Fruit fly (Drosophila melanogaster) whole organism, wandering third instar larva: ENCODE data around the gene CG2202.

Experiments used
- Abd-B ChIP-seq: fragments of >200 bp; optimal IDR thresholded peaks from 2 replicates; lab custom pipeline; 2017; ENCODE audit warnings: missing biosample characterization, missing genetic modification characterization
- CG32264 ChIP-seq: fragments of 200-800 bp; sonication (Bioruptor generic); optimal IDR thresholded peaks from 2 replicates; lab custom pipeline; 2016; ENCODE audit warnings: missing biosample characterization, missing genetic modification characterization
- CG9705 ChIP-seq: fragments of 200-800 bp; sonication (Bioruptor generic); optimal IDR thresholded peaks from 2 replicates; lab custom pipeline; 2018; ENCODE audit warnings: missing biosample characterization, mild to moderate bottlenecking, missing genetic modification characterization
- CrebA ChIP-seq: fragments of 200-800 bp; sonication (Bioruptor generic); optimal IDR thresholded peaks from 2 replicates; lab custom pipeline; 2016; ENCODE audit warnings: missing biosample characterization, mild to moderate bottlenecking, missing genetic modification characterization, borderline replicate concordance
- Dfd ChIP-seq: fragments of >200 bp; optimal IDR thresholded peaks from 2 replicates; lab custom pipeline; 2017; ENCODE audit warnings: missing biosample characterization, missing genetic modification characterization
- Dif ChIP-seq: fragments of 200-275, 200-300 bp; sonication (Bioruptor generic); optimal IDR thresholded peaks from 2 replicates; lab custom pipeline; 2018; ENCODE audit warnings: missing biosample characterization, missing genetic modification characterization; ENCODE audit not compliant: partially characterized antibody
- GATAd ChIP-seq: sonication (Bioruptor generic); optimal IDR thresholded peaks from 2 replicates; lab custom pipeline; 2016; ENCODE audit warnings: missing biosample characterization, missing genetic modification characterization
- HLH106 ChIP-seq: fragments of 200-800 bp; optimal IDR thresholded peaks from 3 replicates; lab custom pipeline; 2019; ENCODE audit warnings: missing biosample characterization, mild to moderate bottlenecking, missing genetic modification characterization, moderate library complexity
- Hnf4 ChIP-seq: fragments of 200-800 bp; sonication (Bioruptor generic); optimal IDR thresholded peaks from 2 replicates; lab custom pipeline; 2016; ENCODE audit warnings: missing biosample characterization, mild to moderate bottlenecking, missing genetic modification characterization
- Hr78 ChIP-seq: fragments of >200 bp; optimal IDR thresholded peaks from 2 replicates; lab custom pipeline; 2017; ENCODE audit warnings: missing biosample characterization, missing genetic modification characterization
- Hr83 ChIP-seq: fragments of 200-300 bp; sonication (Bioruptor generic); optimal IDR thresholded peaks from 2 replicates; lab custom pipeline; 2016; ENCODE audit warnings: missing biosample characterization, mild to moderate bottlenecking, missing genetic modification characterization, moderate library complexity; ENCODE audit not compliant: poor library complexity, severe bottlenecking
- Jra ChIP-seq: sonication (Bioruptor generic); optimal IDR thresholded peaks from 2 replicates; lab custom pipeline; 2016; ENCODE audit warnings: missing biosample characterization, missing genetic modification characterization
- Mio ChIP-seq: sonication (Bioruptor generic); optimal IDR thresholded peaks from 2 replicates; lab custom pipeline; 2016; ENCODE audit warnings: missing biosample characterization, missing genetic modification characterization
- Myc ChIP-seq: fragments of >200 bp; optimal IDR thresholded peaks from 2 replicates; lab custom pipeline; 2017
- N ChIP-seq: fragments of >200 bp; optimal IDR thresholded peaks from 2 replicates; lab custom pipeline; 2018; ENCODE audit warnings: missing biosample characterization, missing external identifiers, missing genetic modification characterization
- OdsH ChIP-seq: fragments of 200-800 bp; sonication (Bioruptor generic); optimal IDR thresholded peaks from 2 replicates; lab custom pipeline; 2016; ENCODE audit warnings: missing biosample characterization, mild to moderate bottlenecking, missing genetic modification characterization
- Rel ChIP-seq, 2 experiments: fragments of 200-800 bp; sonication (Bioruptor generic) in 1 of 2; optimal IDR thresholded peaks; 2 replicates in 1 of 2; 3 replicates in 1 of 2; lab custom pipeline; 2016 to 2019; ENCODE audit warnings: mild to moderate bottlenecking in 2 of 2, missing biosample characterization in 2 of 2, missing genetic modification characterization in 2 of 2, moderate library complexity in 1 of 2
- Sp1 ChIP-seq: fragments of 200-800 bp; sonication (Bioruptor generic); optimal IDR thresholded peaks from 3 replicates; lab custom pipeline; 2019; ENCODE audit warnings: missing biosample characterization, mild to moderate bottlenecking, missing genetic modification characterization, moderate library complexity
- Vsx2 ChIP-seq: fragments of 200-300, 225-300 bp; sonication (Bioruptor generic); optimal IDR thresholded peaks from 2 replicates; lab custom pipeline; 2018; ENCODE audit warnings: missing biosample characterization, missing genetic modification characterization; ENCODE audit not compliant: partially characterized antibody
- br ChIP-seq: fragments of 200-800 bp; sonication (Bioruptor generic); optimal IDR thresholded peaks from 2 replicates; lab custom pipeline; 2016; ENCODE audit warnings: missing biosample characterization, missing genetic modification characterization
- brk ChIP-seq: fragments of 200-800 bp; sonication (Bioruptor generic); optimal IDR thresholded peaks from 2 replicates; lab custom pipeline; 2016; ENCODE audit warnings: missing biosample characterization, mild to moderate bottlenecking, missing genetic modification characterization
- dl ChIP-seq, 2 experiments: fragments of 175-275, 200-275 bp in 1 of 2; fragments of 200-275 bp in 1 of 2; sonication (Bioruptor generic); optimal IDR thresholded peaks; lab custom pipeline; 2018; ENCODE audit warnings: mild to moderate bottlenecking in 2 of 2, missing biosample characterization in 2 of 2, missing genetic modification characterization in 2 of 2, moderate library complexity in 2 of 2; ENCODE audit not compliant: partially characterized antibody in 2 of 2, insufficient read depth in 1 of 2
- dmrt93B ChIP-seq: fragments of 200-800 bp; sonication (Bioruptor generic); optimal IDR thresholded peaks from 2 replicates; lab custom pipeline; 2018; ENCODE audit warnings: missing biosample characterization, mild to moderate bottlenecking, missing genetic modification characterization
- dsf ChIP-seq: sonication (Bioruptor generic); optimal IDR thresholded peaks from 2 replicates; lab custom pipeline; 2016; ENCODE audit warnings: missing biosample characterization, missing genetic modification characterization, borderline replicate concordance
- ey ChIP-seq: fragments of 200-800 bp; sonication (Bioruptor generic); optimal IDR thresholded peaks from 2 replicates; lab custom pipeline; 2016; ENCODE audit warnings: missing biosample characterization, missing genetic modification characterization
- foxo ChIP-seq, 2 experiments: fragments of 200-800 bp; sonication (Bioruptor generic); optimal IDR thresholded peaks; 2 replicates in 1 of 2; 3 replicates in 1 of 2; lab custom pipeline; 2016 to 2017; ENCODE audit warnings: missing biosample characterization in 2 of 2, missing genetic modification characterization in 2 of 2
- fru ChIP-seq: fragments of 200-800 bp; sonication (Bioruptor generic); optimal IDR thresholded peaks from 3 replicates; lab custom pipeline; 2016; ENCODE audit warnings: missing biosample characterization, mild to moderate bottlenecking, missing genetic modification characterization
- h ChIP-seq: fragments of 200-800 bp; sonication (Bioruptor generic); optimal IDR thresholded peaks from 3 replicates; lab custom pipeline; 2016; ENCODE audit warnings: missing biosample characterization, mild to moderate bottlenecking, missing genetic modification characterization
- jim ChIP-seq: fragments of 175-275, 200-325 bp; sonication (Bioruptor generic); optimal IDR thresholded peaks from 2 replicates; lab custom pipeline; 2016; ENCODE audit warnings: missing biosample characterization, mild to moderate bottlenecking, missing genetic modification characterization
- lola ChIP-seq: fragments of >200 bp; optimal IDR thresholded peaks from 2 replicates; lab custom pipeline; 2017; ENCODE audit warnings: missing biosample characterization, missing genetic modification characterization
- pan ChIP-seq: fragments of >200 bp; optimal IDR thresholded peaks from 2 replicates; lab custom pipeline; 2017
- psq ChIP-seq: fragments of 200-800 bp; sonication (Bioruptor generic); optimal IDR thresholded peaks from 3 replicates; lab custom pipeline; 2017; ENCODE audit warnings: missing biosample characterization, mild to moderate bottlenecking, missing genetic modification characterization, moderate library complexity
- rgr ChIP-seq: fragments of 200-800 bp; sonication (Bioruptor generic); optimal IDR thresholded peaks from 3 replicates; lab custom pipeline; 2016; ENCODE audit warnings: missing biosample characterization, mild to moderate bottlenecking, missing genetic modification characterization
- sage ChIP-seq: fragments of 200-800 bp; sonication (Bioruptor generic); optimal IDR thresholded peaks from 2 replicates; lab custom pipeline; 2016; ENCODE audit warnings: missing biosample characterization, mild to moderate bottlenecking, missing genetic modification characterization
- sv ChIP-seq: fragments of 200-800 bp; sonication (Bioruptor generic); optimal IDR thresholded peaks from 3 replicates; lab custom pipeline; 2016; ENCODE audit warnings: missing biosample characterization, missing genetic modification characterization
- tai ChIP-seq: sonication (Bioruptor generic); optimal IDR thresholded peaks from 2 replicates; lab custom pipeline; 2016; ENCODE audit warnings: missing biosample characterization, missing genetic modification characterization
- usp ChIP-seq: fragments of >200 bp; optimal IDR thresholded peaks from 2 replicates; lab custom pipeline; 2017; ENCODE audit warnings: missing biosample characterization, missing genetic modification characterization
- woc ChIP-seq: sonication (Bioruptor generic); optimal IDR thresholded peaks from 2 replicates; lab custom pipeline; 2016; ENCODE audit warnings: missing biosample characterization, mild to moderate bottlenecking, missing genetic modification characterization

The CG2202 gene

DNA sequence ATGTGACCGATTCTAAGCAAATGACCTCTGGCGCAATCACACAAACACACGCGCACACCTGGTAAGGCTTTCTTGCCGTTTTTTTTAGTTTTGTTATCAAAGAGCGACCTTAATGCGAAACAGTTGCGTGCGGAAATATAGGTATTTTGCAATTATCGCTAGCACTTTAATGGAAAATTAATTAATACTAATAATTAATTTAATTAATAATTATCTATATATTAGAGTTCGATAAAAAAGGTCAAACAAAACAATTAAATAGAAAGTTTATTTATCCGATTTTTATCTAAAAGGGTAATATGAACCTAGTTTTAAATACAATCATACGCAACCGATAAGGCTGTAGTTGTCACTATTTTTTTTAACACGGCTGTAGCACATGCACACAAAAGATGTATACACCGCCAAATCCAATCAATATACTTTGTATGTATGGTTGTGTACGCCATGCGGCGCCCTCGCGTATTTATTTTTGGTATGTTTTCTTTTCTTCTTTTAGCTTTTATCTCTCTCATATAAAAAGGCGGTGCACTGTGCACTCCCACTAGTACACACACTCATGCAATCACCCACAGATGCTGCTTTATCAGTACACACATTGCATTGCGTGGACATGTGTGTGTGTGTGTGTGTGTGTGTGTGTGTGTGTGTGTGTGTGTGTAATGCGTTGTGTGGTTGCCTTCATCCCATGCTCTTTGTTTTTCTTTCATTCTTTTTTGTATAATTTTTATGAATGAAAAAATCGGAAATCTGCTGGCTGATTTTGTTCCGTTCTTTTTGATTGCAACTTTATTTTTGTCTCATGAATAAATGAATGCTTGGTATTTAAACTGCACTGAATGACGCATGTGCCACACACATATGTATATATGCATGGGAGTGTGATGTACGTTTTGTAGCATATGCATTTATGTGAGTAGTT lies 45.8 kb upstream of the CG2202 start:
- TF ChIP-seq Sp1 (GFP tag; lab: Kevin White, UChicago): peak; percentile 65
- TF ChIP-seq OdsH (GFP tag; lab: Kevin White, UChicago): peak; percentile 21
- TF ChIP-seq h (GFP tag; lab: Kevin White, UChicago): peak; percentile 25
- TF ChIP-seq psq (GFP tag; lab: Kevin White, UChicago): peak; percentile 65
- peak; percentile 19 for TF ChIP-seq fru
- peak; percentile 39 for TF ChIP-seq rgr (GFP tag; lab: Kevin White, UChicago)
- no peak for TF ChIP-seq GATAd (GFP tag; lab: Kevin White, UChicago)
- TF ChIP-seq Rel (GFP tag; optimal IDR thresholded peaks at IDR 0.05; lab: Kevin White, UChicago): no peak
- TF ChIP-seq Rel (tag; optimal IDR thresholded peaks at IDR 0.05; lab: Kevin White, UChicago): peak; percentile 24
- no peak for TF ChIP-seq lola (GFP tag; lab: Kevin White, UChicago)
- no peak for TF ChIP-seq tai
- TF ChIP-seq woc (GFP tag; lab: Kevin White, UChicago): peak; percentile 28
- peak; percentile 18 for TF ChIP-seq sage (GFP tag; lab: Kevin White, UChicago)
- no peak for TF ChIP-seq CG9705 (GFP tag; lab: Kevin White, UChicago)
- peak; percentile 13 for TF ChIP-seq ey (GFP tag; lab: Kevin White, UChicago)
- peak; percentile 39 for TF ChIP-seq dmrt93B
- TF ChIP-seq Myc (lab: Kevin White, UChicago): no peak
- peak; percentile 66 for TF ChIP-seq HLH106
- peak in 1 of 2 experiments; percentile 61 for TF ChIP-seq foxo (GFP tag; optimal IDR thresholded peaks at IDR 0.05; lab: Kevin White, UChicago)

dm6 chrX:10804042-10804441 lies 44.5 kb upstream of the CG2202 start:
- TF ChIP-seq h (GFP tag; lab: Kevin White, UChicago): peak; percentile 2
- TF ChIP-seq jim: no peak
- TF ChIP-seq foxo (GFP tag; optimal IDR thresholded peaks at IDR 0.05; lab: Kevin White, UChicago): peak in 1 of 2 experiments; percentile 27
- TF ChIP-seq Jra (GFP tag; lab: Kevin White, UChicago): no peak
- TF ChIP-seq tai: no peak
- peak; percentile 14 for TF ChIP-seq rgr (GFP tag; lab: Kevin White, UChicago)
- TF ChIP-seq woc (GFP tag; lab: Kevin White, UChicago): no peak
- TF ChIP-seq fru: peak; percentile 1
- TF ChIP-seq N (GFP tag; lab: Kevin White, UChicago): no peak

dm6 chrX:10805651-10806191 lies 42.8 kb upstream of the CG2202 start:
- TF ChIP-seq CrebA (GFP tag; lab: Kevin White, UChicago) (peak; percentile 93), Hnf4 (GFP tag; lab: Kevin White, UChicago) (peak; percentile 13), Dif (GFP tag; lab: Kevin White, UChicago) (peak; percentile 63), N (GFP tag; lab: Kevin White, UChicago) (no peak), Rel (GFP tag; optimal IDR thresholded peaks at IDR 0.05; lab: Kevin White, UChicago) (peak; percentile 69), Rel (tag; optimal IDR thresholded peaks at IDR 0.05; lab: Kevin White, UChicago) (peak; percentile 76), sage (GFP tag; lab: Kevin White, UChicago) (peak; percentile 68), lola (GFP tag; lab: Kevin White, UChicago) (no peak), Sp1 (GFP tag; lab: Kevin White, UChicago) (peak; percentile 86), ey (GFP tag; lab: Kevin White, UChicago) (no peak), rgr (GFP tag; lab: Kevin White, UChicago) (no peak), Vsx2 (GFP tag; lab: Kevin White, UChicago) (peak; percentile 96), foxo (GFP tag; optimal IDR thresholded peaks at IDR 0.05; lab: Kevin White, UChicago) (peak in 1 of 2 experiments; percentile 13), pan (no peak), br (GFP tag; lab: Kevin White, UChicago) (peak; percentile 51), Abd-B (GFP tag; lab: Kevin White, UChicago) (no peak), sv (GFP tag; lab: Kevin White, UChicago) (no peak), dsf (GFP tag; lab: Kevin White, UChicago) (no peak), CG32264 (GFP tag; lab: Kevin White, UChicago) (peak; percentile 16), psq (GFP tag; lab: Kevin White, UChicago) (peak; percentile 95), dl (GFP tag; optimal IDR thresholded peaks at IDR 0.05; lab: Kevin White, UChicago; ENCODE audit: insufficient read depth in 1 of 2, partially characterized antibody in 2 of 2) (peak; percentile 65 to 73), Mio (GFP tag; lab: Kevin White, UChicago) (peak; percentile 6), woc (GFP tag; lab: Kevin White, UChicago) (no peak), Jra (GFP tag; lab: Kevin White, UChicago) (peak; percentile 23), HLH106 (peak; percentile 7), CG9705 (GFP tag; lab: Kevin White, UChicago) (no peak), dmrt93B (peak; percentile 17), Hr78 (no peak), GATAd (GFP tag; lab: Kevin White, UChicago) (no peak), Hr83 (GFP tag; lab: Kevin White, UChicago) (no peak), usp (GFP tag; lab: Kevin White, UChicago) (no peak), jim (peak; percentile 88), tai (no peak), h (GFP tag; lab: Kevin White, UChicago) (peak; percentile 83), fru (peak; percentile 10), Dfd (GFP tag; lab: Kevin White, UChicago) (no peak), brk (GFP tag; lab: Kevin White, UChicago) (no peak), Myc (lab: Kevin White, UChicago) (no peak), OdsH (GFP tag; lab: Kevin White, UChicago) (peak; percentile 11)
